Fruit fly (Drosophila melanogaster) whole organism: ENCODE data around the gene Sec16.

Experiments used
- CG8478 ChIP-seq: fragments of >200 bp; optimal IDR thresholded peaks from 2 replicates; lab custom pipeline; 2018; ENCODE audit warnings: inconsistent platforms
- Dll ChIP-seq: fragments of >200 bp; optimal IDR thresholded peaks from 2 replicates; lab custom pipeline; 2017
- EcR ChIP-seq, 2 experiments: fragments of >200 bp; optimal IDR thresholded peaks; 2 replicates each; lab custom pipeline; 2017; ENCODE audit warnings: missing biosample characterization in 2 of 2, missing genetic modification characterization in 2 of 2, missing genetic modification reagents in 2 of 2
- pan ChIP-seq: fragments of >200 bp; optimal IDR thresholded peaks from 2 replicates; lab custom pipeline; 2017
- psq ChIP-seq: fragments of >200 bp; optimal IDR thresholded peaks from 2 replicates; lab custom pipeline; 2017

- TF ChIP-seq Dll (lab: Kevin White, UChicago), result no peak
- no peak for TF ChIP-seq pan (lab: Kevin White, UChicago)
- TF ChIP-seq psq (lab: Kevin White, UChicago), result no peak
- no peak for TF ChIP-seq EcR (GFP tag; optimal IDR thresholded peaks at IDR 0.05; lab: Kevin White, UChicago)
- no peak for TF ChIP-seq CG8478 (lab: Kevin White, UChicago)
Observed at dm6 chrX:12651613-12652012, 55.8 kb downstream of the Sec16 start.
